Worm (Caenorhabditis elegans) whole organism, L1 larva: ENCODE measurements around the gene clec-132.

Experiments
- blmp-1 ChIP-seq: fragments of 150-350 bp; optimal IDR thresholded peaks from 2 replicates; lab custom pipeline; 2014; ENCODE audit warnings: missing biosample characterization, missing genetic modification characterization
- fkh-10 ChIP-seq: sonication (generic microtip); optimal IDR thresholded peaks from 2 replicates; lab custom pipeline; 2017; ENCODE audit warnings: missing biosample characterization, missing genetic modification reagents, missing genetic modification characterization
- jun-1 ChIP-seq: fragments of 150-350 bp; optimal IDR thresholded peaks from 2 replicates; lab custom pipeline; 2014; ENCODE audit warnings: missing biosample characterization, missing genetic modification reagents, missing genetic modification characterization
- lsy-2 ChIP-seq, 2 experiments: fragments of 150-350 bp; optimal IDR thresholded peaks; 2 replicates each; lab custom pipeline; 2014; ENCODE audit warnings: missing biosample characterization in 2 of 2, missing genetic modification characterization in 2 of 2
- mep-1 ChIP-seq: fragments of 150-350 bp; optimal IDR thresholded peaks from 2 replicates; lab custom pipeline; 2014; ENCODE audit warnings: missing biosample characterization, missing genetic modification characterization
- nhr-12 ChIP-seq: sonication (generic microtip); optimal IDR thresholded peaks from 2 replicates; lab custom pipeline; 2017; ENCODE audit warnings: missing biosample characterization, missing genetic modification characterization
- unc-62 ChIP-seq: fragments of 150-350 bp; optimal IDR thresholded peaks from 2 replicates; lab custom pipeline; 2014; ENCODE audit warnings: missing biosample characterization, missing genetic modification reagents, missing genetic modification characterization
- xbp-1 ChIP-seq: sonication (generic microtip); optimal IDR thresholded peaks from 2 replicates; lab custom pipeline; 2016; ENCODE audit warnings: missing genetic modification characterization, missing compliant biosample characterization
- zip-4 ChIP-seq: fragments of 200-800 bp; sonication (Bioruptor generic); optimal IDR thresholded peaks from 2 replicates; lab custom pipeline; 2018; ENCODE audit warnings: mild to moderate bottlenecking, missing genetic modification characterization, moderate library complexity, missing compliant biosample characterization

DNA sequence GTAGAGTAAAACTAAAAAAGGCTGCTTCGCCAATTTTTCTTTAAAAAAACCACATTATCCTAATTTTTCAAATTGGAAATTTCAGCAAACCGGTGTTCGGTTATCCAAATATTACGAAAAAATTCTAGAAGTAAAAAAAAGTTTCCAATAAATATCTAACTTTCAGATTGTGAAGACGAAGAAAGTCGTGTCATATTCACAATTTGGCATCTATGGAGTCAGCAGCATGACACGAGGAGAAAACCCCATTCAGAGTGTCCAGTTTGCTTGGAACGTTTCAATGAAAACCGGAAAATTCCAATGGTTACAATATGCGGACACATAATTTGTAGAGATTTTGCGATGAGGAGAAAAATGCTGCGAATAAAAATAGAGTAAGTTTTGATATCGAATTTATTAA, 18.5 kb downstream of the clec-132 start, which contains the start of gene Y49F6A.12:
- no peak for TF ChIP-seq zip-4 (GFP tag; lab: Kevin White, UChicago)
- no peak for TF ChIP-seq xbp-1 (tag; lab: Kevin White, UChicago)
- TF ChIP-seq lsy-2 (tag; optimal IDR thresholded peaks at IDR 0.05; lab: Kevin White, UChicago), result no peak
- TF ChIP-seq blmp-1 (tag; lab: Kevin White, UChicago), result no peak
- TF ChIP-seq nhr-12 (tag; lab: Kevin White, UChicago), result no peak
- TF ChIP-seq jun-1 (tag; lab: Kevin White, UChicago), result no peak
- TF ChIP-seq unc-62 (GFP tag; lab: Kevin White, UChicago), result no peak
- no peak for TF ChIP-seq mep-1 (tag; lab: Kevin White, UChicago)
- TF ChIP-seq fkh-10 (GFP tag; lab: Kevin White, UChicago), result no peak
